Worm (Caenorhabditis elegans) whole organism, L4 larva: ENCODE measurements around the gene K12D9.1.

Source experiments
- T20F7.1 ChIP-seq: fragments of 200-800 bp; sonication (Bioruptor generic); optimal IDR thresholded peaks from 2 replicates; lab custom pipeline; 2018; ENCODE audit warnings: mild to moderate bottlenecking, missing genetic modification characterization, missing compliant biosample characterization
- Y75B8A.6 ChIP-seq: fragments of 200-800 bp; sonication (Bioruptor generic); IDR thresholded peaks from 2 replicates; pipeline ENCODE4 v1.3.6; 2022; ENCODE audit warnings: missing genetic modification reagents, missing genetic modification characterization, missing compliant biosample characterization
- aha-1 ChIP-seq: fragments of 150-350 bp; peaks from one replicate; lab custom pipeline; 2014; ENCODE audit warnings: missing biosample characterization, missing genetic modification characterization
- egl-27 ChIP-seq: sonication (generic microtip); optimal IDR thresholded peaks from 3 replicates; lab custom pipeline; 2017; ENCODE audit warnings: missing biosample characterization, missing genetic modification reagents, missing genetic modification characterization
- jun-1 ChIP-seq: fragments of 150-350 bp; optimal IDR thresholded peaks from 2 replicates; lab custom pipeline; 2014; ENCODE audit warnings: missing biosample characterization, missing genetic modification reagents, missing genetic modification characterization
- lin-13 ChIP-seq: fragments of 150-350 bp; optimal IDR thresholded peaks from 2 replicates; lab custom pipeline; 2014; ENCODE audit warnings: missing biosample characterization, missing genetic modification reagents, missing genetic modification characterization
- lin-29 ChIP-seq: fragments of 200-800 bp; sonication (Bioruptor generic); IDR thresholded peaks from 2 replicates; pipeline ENCODE4 v1.3.6; 2022; ENCODE audit warnings: missing genetic modification reagents, missing genetic modification characterization, missing compliant biosample characterization
- mes-2 ChIP-seq: sonication (generic microtip); optimal IDR thresholded peaks from 2 replicates; lab custom pipeline; 2016; ENCODE audit warnings: missing genotype, mild to moderate bottlenecking, missing genetic modification characterization, missing compliant biosample characterization; ENCODE audit not compliant: poor library complexity, severe bottlenecking
- nhr-11 ChIP-seq: fragments of 150-350 bp; optimal IDR thresholded peaks from 2 replicates; lab custom pipeline; 2014; ENCODE audit warnings: missing biosample characterization, missing genetic modification characterization
- nhr-25 ChIP-seq: sonication (generic microtip); optimal IDR thresholded peaks from 2 replicates; lab custom pipeline; 2017; ENCODE audit warnings: missing genetic modification characterization, mild to moderate bottlenecking, missing compliant biosample characterization, antibody characterized with exemption, moderate library complexity, borderline replicate concordance; ENCODE audit not compliant: insufficient read depth
- nhr-28 ChIP-seq: fragments of 150-350 bp; optimal IDR thresholded peaks from 2 replicates; lab custom pipeline; 2014; ENCODE audit warnings: missing biosample characterization, missing genetic modification characterization
- nhr-41 ChIP-seq: fragments of 200-800 bp; sonication (Bioruptor generic); IDR thresholded peaks from 2 replicates; pipeline ENCODE4 v1.3.6; 2022; ENCODE audit warnings: missing genetic modification reagents, missing genetic modification characterization, missing compliant biosample characterization
- php-3 ChIP-seq: fragments of 200-800 bp; sonication (Bioruptor generic); IDR thresholded peaks from 2 replicates; pipeline ENCODE4 v1.3.6; 2022; ENCODE audit warnings: missing genetic modification reagents, missing genetic modification characterization, missing compliant biosample characterization
- zag-1 ChIP-seq: fragments of 150-350 bp; optimal IDR thresholded peaks from 2 replicates; lab custom pipeline; 2014; ENCODE audit warnings: missing biosample characterization, missing genetic modification characterization

DNA sequence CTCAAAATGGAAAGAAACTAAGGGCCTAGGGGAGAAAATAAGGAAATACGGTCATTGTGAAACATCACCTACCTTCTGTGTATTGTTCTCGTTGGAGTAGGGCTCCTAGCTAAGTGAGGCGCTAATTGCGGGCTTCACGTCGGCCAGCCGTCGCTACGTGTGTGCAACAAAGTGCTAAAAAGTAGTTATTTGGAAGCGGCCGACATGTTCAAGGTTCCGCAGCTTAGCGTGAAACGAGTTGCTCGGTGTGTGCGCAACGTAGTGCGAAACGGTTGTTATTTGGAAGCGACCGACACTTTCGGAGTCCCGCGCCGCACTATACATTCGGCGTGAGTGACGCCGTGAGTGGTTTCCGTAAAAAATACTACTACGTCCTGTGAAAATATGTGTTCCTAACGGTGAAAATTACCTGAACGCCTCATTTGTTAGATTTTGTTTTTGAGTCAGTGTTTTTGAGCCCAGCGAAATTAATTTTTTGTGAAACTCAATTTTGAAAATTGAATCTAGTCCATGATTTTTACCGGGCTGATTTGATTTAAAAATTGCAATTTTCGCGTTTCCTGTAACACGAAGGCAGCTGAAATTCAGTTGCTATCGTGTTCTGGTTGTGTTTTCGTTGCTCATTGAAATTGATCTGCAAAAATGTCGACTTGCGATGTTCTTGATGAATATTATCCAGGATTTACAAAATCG is 42.8 kb upstream of the K12D9.1 start, which contains the start of gene srw-129:
- TF ChIP-seq nhr-11 (tag; lab: Kevin White, UChicago) (no peak), T20F7.1 (GFP tag; lab: Kevin White, UChicago) (no peak), nhr-28 (no peak), php-3 (no peak), nhr-41 (no peak), jun-1 (tag; lab: Kevin White, UChicago) (no peak), lin-13 (GFP tag; lab: Kevin White, UChicago) (no peak), zag-1 (tag; lab: Kevin White, UChicago) (no peak), aha-1 (tag; lab: Kevin White, UChicago) (peak; percentile 91), lin-29 (GFP tag; lab: Robert Waterston, UW) (no peak), mes-2 (tag; lab: Kevin White, UChicago) (no peak), egl-27 (tag; lab: Kevin White, UChicago) (no peak), Y75B8A.6 (GFP tag; lab: Robert Waterston, UW) (no peak), nhr-25 (no peak)
